Fruit fly (Drosophila melanogaster): Measurements from ENCODE around the gene CG7218.

CG7218 gene

dm6 chr3R:18188702-18189125 is 24.5 kb upstream of the CG7218 start, which contains the start of the genes CG12321 and MED17 (continued):
- TF ChIP-seq Antp (GFP tag; optimal IDR thresholded peaks at IDR 0.05) (peak; percentile 19), Ets65A (GFP tag) (peak; percentile 98), tup (GFP tag; optimal IDR thresholded peaks at IDR 0.05) (peak; percentile 71), NC2β (GFP tag; optimal IDR thresholded peaks at IDR 0.05) (no peak), slp2 (GFP tag; optimal IDR thresholded peaks at IDR 0.05) (no peak), Rfx (GFP tag; IDR thresholded peaks at IDR 0.05) (peak; percentile 96), CrebB (tag; optimal IDR thresholded peaks at IDR 0.05) (peak; percentile 50), CG11695 (GFP tag; IDR thresholded peaks at IDR 0.05) (peak; percentile 70), CoRest (tag; optimal IDR thresholded peaks at IDR 0.05) (peak; percentile 95), B-H1 (GFP tag; IDR thresholded peaks at IDR 0.05) (peak; percentile 73), NC2α (GFP tag; optimal IDR thresholded peaks at IDR 0.05) (no peak), h (optimal IDR thresholded peaks at IDR 0.05) (no peak), CG6791 (GFP tag; IDR thresholded peaks at IDR 0.05; ENCODE audit: partially characterized antibody) (no peak), CG32532 (GFP tag; IDR thresholded peaks at IDR 0.05) (peak; percentile 91), Dp (GFP tag; optimal IDR thresholded peaks at IDR 0.05) (peak; percentile 66), CG10274 (GFP tag; optimal IDR thresholded peaks at IDR 0.05) (peak; percentile 54), wek (GFP tag; optimal IDR thresholded peaks at IDR 0.05) (no peak), ato (GFP tag; IDR thresholded peaks at IDR 0.05; ENCODE audit: partially characterized antibody) (no peak), Bdp1 (GFP tag; optimal IDR thresholded peaks at IDR 0.05) (peak; percentile 62), CG11696 (GFP tag; IDR thresholded peaks at IDR 0.05) (peak; percentile 54; the same call in 1 of the 2 replicates), E2f2 (GFP tag; IDR thresholded peaks at IDR 0.05) (peak; percentile 73), Fer3 (tag; optimal IDR thresholded peaks at IDR 0.05) (peak; percentile 85), NK7.1 (GFP tag; optimal IDR thresholded peaks at IDR 0.05) (no peak), CG15073 (GFP tag; optimal IDR thresholded peaks at IDR 0.05) (peak; percentile 53), CG11560 (tag; IDR thresholded peaks at IDR 0.05) (peak; percentile 81), Adf1 (GFP tag; IDR thresholded peaks at IDR 0.05) (peak; percentile 49), gt (GFP tag; IDR thresholded peaks at IDR 0.05) (peak; percentile 70), Gsc (GFP tag; IDR thresholded peaks at IDR 0.05) (peak; percentile 52), CG12942 (GFP tag; optimal IDR thresholded peaks at IDR 0.05) (peak; percentile 91), insv (GFP tag; optimal IDR thresholded peaks at IDR 0.05) (peak in 1 of 2 experiments; percentile 57), vfl (GFP tag; optimal IDR thresholded peaks at IDR 0.05) (peak; percentile 58), CG17612 (GFP tag; IDR thresholded peaks at IDR 0.05) (peak; percentile 70), CG10267 (tag; optimal IDR thresholded peaks at IDR 0.05) (peak; percentile 99), ftz-f1 (GFP tag; optimal IDR thresholded peaks at IDR 0.05) (no peak), CG9215 (GFP tag; IDR thresholded peaks at IDR 0.05) (peak; percentile 88), sr (GFP tag; IDR thresholded peaks at IDR 0.05) (no peak), CG4730 (GFP tag; IDR thresholded peaks at IDR 0.05) (peak; percentile 79), Camta (GFP tag; optimal IDR thresholded peaks at IDR 0.05) (no peak), zfh1 (GFP tag; IDR thresholded peaks at IDR 0.05) (peak; percentile 85), Xrp1 (GFP tag; IDR thresholded peaks at IDR 0.05) (peak; percentile 92), CG2875 (GFP tag; optimal IDR thresholded peaks at IDR 0.05) (peak; percentile 79), CG6765 (GFP tag; optimal IDR thresholded peaks at IDR 0.05) (peak; percentile 76), trem (tag; optimal IDR thresholded peaks at IDR 0.05) (peak; percentile 90), lmd (GFP tag; IDR thresholded peaks at IDR 0.05) (peak; percentile 88), Dad (GFP tag; optimal IDR thresholded peaks at IDR 0.05) (no peak), CG7839 (tag; optimal IDR thresholded peaks at IDR 0.05) (peak; percentile 86), pho (GFP tag; optimal IDR thresholded peaks at IDR 0.05) (peak; percentile 67), CG42726 (GFP tag; IDR thresholded peaks at IDR 0.05; ENCODE audit: partially characterized antibody) (no peak), Bteb2 (GFP tag; optimal IDR thresholded peaks at IDR 0.05) (peak; percentile 66), amos (GFP tag; IDR thresholded peaks at IDR 0.05; ENCODE audit: partially characterized antibody) (no peak), CG14860 (GFP tag; IDR thresholded peaks at IDR 0.05; ENCODE audit: partially characterized antibody) (no peak), btn (GFP tag; optimal IDR thresholded peaks at IDR 0.05) (no peak)

Measured in whole organism, embryonic.